Worm (Caenorhabditis elegans) whole organism, L1 larva: ENCODE measurements around the gene T03E6.9.

Experiments used
- alr-1 ChIP-seq: fragments of 200-800 bp; sonication (Bioruptor generic); optimal IDR thresholded peaks from 2 replicates; lab custom pipeline; 2018; ENCODE audit warnings: borderline replicate concordance, mild to moderate bottlenecking, missing genetic modification characterization, missing compliant biosample characterization
- aly-2 ChIP-seq: fragments of 150-350 bp; optimal IDR thresholded peaks from 2 replicates; lab custom pipeline; 2014; ENCODE audit warnings: missing biosample characterization, missing genetic modification characterization
- ama-1 ChIP-seq: fragments of 150-350 bp; optimal IDR thresholded peaks from 2 replicates; lab custom pipeline; 2014
- blmp-1 ChIP-seq: fragments of 150-350 bp; optimal IDR thresholded peaks from 2 replicates; lab custom pipeline; 2014; ENCODE audit warnings: missing biosample characterization, missing genetic modification characterization
- ceh-63 ChIP-seq: fragments of 200-800 bp; sonication (Bioruptor generic); optimal IDR thresholded peaks from 2 replicates; lab custom pipeline; 2018; ENCODE audit warnings: mild to moderate bottlenecking, missing genetic modification characterization, missing compliant biosample characterization
- ceh-8 ChIP-seq: fragments of 200-800 bp; sonication (Bioruptor generic); optimal IDR thresholded peaks from 2 replicates; lab custom pipeline; 2018; ENCODE audit warnings: mild to moderate bottlenecking, missing genetic modification characterization, moderate library complexity, missing compliant biosample characterization
- ceh-82 ChIP-seq, 3 experiments: fragments of 150-350 bp in 1 of 3; sonication (generic microtip) in 2 of 3; optimal IDR thresholded peaks; 2 replicates each; lab custom pipeline; 2014 to 2017; ENCODE audit warnings: missing biosample characterization in 3 of 3, missing genetic modification characterization in 3 of 3
- ces-1 ChIP-seq: fragments of 150-350 bp; optimal IDR thresholded peaks from 2 replicates; lab custom pipeline; 2014; ENCODE audit warnings: missing biosample characterization, missing genetic modification reagents, missing genetic modification characterization
- dpl-1 ChIP-seq, 3 experiments: fragments of 150-350 bp in 2 of 3; sonication (generic microtip) in 1 of 3; optimal IDR thresholded peaks; 2 replicates each; lab custom pipeline; 2014 to 2017; ENCODE audit warnings: missing biosample characterization in 3 of 3, missing genetic modification characterization in 3 of 3, missing genetic modification reagents in 3 of 3
- efl-1 ChIP-seq, 4 experiments: fragments of 150-350 bp; optimal IDR thresholded peaks in 3 of 4; peaks in 1 of 4; 1 replicate in 1 of 4; 2 replicates in 3 of 4; lab custom pipeline; 2014; ENCODE audit warnings: missing biosample characterization in 2 of 4, missing genetic modification characterization in 2 of 4, missing genetic modification reagents in 2 of 4
- egl-13 ChIP-seq: sonication (generic microtip); optimal IDR thresholded peaks from 2 replicates; lab custom pipeline; 2016; ENCODE audit warnings: missing genotype, missing genetic modification reagents, missing genetic modification characterization, missing compliant biosample characterization
- elt-2 ChIP-seq: sonication (generic microtip); optimal IDR thresholded peaks from 2 replicates; lab custom pipeline; 2016; ENCODE audit warnings: missing genetic modification characterization, mild to moderate bottlenecking, inconsistent platforms, missing compliant biosample characterization, missing genetic modification reagents
- elt-3 ChIP-seq, 6 experiments: fragments of 150-350 bp in 1 of 6; sonication (generic microtip); optimal IDR thresholded peaks; 2 replicates each; lab custom pipeline; 2017 to 2018; ENCODE audit warnings: missing biosample characterization in 6 of 6, missing genetic modification characterization in 6 of 6, inconsistent platforms in 1 of 6
- fkh-4 ChIP-seq: sonication (generic microtip); optimal IDR thresholded peaks from 2 replicates; lab custom pipeline; 2016; ENCODE audit warnings: missing compliant biosample characterization, missing genetic modification characterization, borderline replicate concordance
- fkh-8 ChIP-seq: sonication (generic microtip); optimal IDR thresholded peaks from 2 replicates; lab custom pipeline; 2016; ENCODE audit warnings: mild to moderate bottlenecking, missing genetic modification characterization, missing compliant biosample characterization
- hpl-2 ChIP-seq: fragments of 150-350 bp; optimal IDR thresholded peaks from 2 replicates; lab custom pipeline; 2014; ENCODE audit warnings: missing biosample characterization, missing genetic modification reagents, missing genetic modification characterization
- jun-1 ChIP-seq: fragments of 150-350 bp; optimal IDR thresholded peaks from 2 replicates; lab custom pipeline; 2014; ENCODE audit warnings: missing biosample characterization, missing genetic modification reagents, missing genetic modification characterization
- lin-13 ChIP-seq: fragments of 150-350 bp; optimal IDR thresholded peaks from 2 replicates; lab custom pipeline; 2014; ENCODE audit warnings: missing biosample characterization, missing genetic modification reagents, missing genetic modification characterization
- lin-14 ChIP-seq: fragments of 200-800 bp; sonication (Bioruptor generic); optimal IDR thresholded peaks from 2 replicates; lab custom pipeline; 2018; ENCODE audit warnings: mild to moderate bottlenecking, missing genetic modification characterization, moderate library complexity, missing compliant biosample characterization
- lin-15B ChIP-seq: fragments of 150-350 bp; sonication (generic microtip); optimal IDR thresholded peaks from 3 replicates; lab custom pipeline; 2014; ENCODE audit warnings: missing biosample characterization, missing genetic modification characterization
- lin-35 ChIP-seq, 2 experiments: fragments of 150-350 bp; optimal IDR thresholded peaks; 2 replicates each; lab custom pipeline; 2014; ENCODE audit warnings: missing biosample characterization in 2 of 2, missing genetic modification characterization in 2 of 2, missing genetic modification reagents in 2 of 2
- lsy-2 ChIP-seq, 2 experiments: fragments of 150-350 bp; optimal IDR thresholded peaks; 2 replicates each; lab custom pipeline; 2014; ENCODE audit warnings: missing biosample characterization in 2 of 2, missing genetic modification characterization in 2 of 2
- mdl-1 ChIP-seq, 2 experiments: fragments of 150-350 bp; optimal IDR thresholded peaks; 2 replicates each; lab custom pipeline; 2014 to 2017; ENCODE audit warnings: missing biosample characterization in 2 of 2, missing genetic modification characterization in 2 of 2, inconsistent platforms in 1 of 2
- mep-1 ChIP-seq: fragments of 150-350 bp; optimal IDR thresholded peaks from 2 replicates; lab custom pipeline; 2014; ENCODE audit warnings: missing biosample characterization, missing genetic modification characterization
- nhr-11 ChIP-seq: fragments of 150-350 bp; optimal IDR thresholded peaks from 2 replicates; lab custom pipeline; 2014; ENCODE audit warnings: missing biosample characterization, missing genetic modification characterization
- nhr-12 ChIP-seq: sonication (generic microtip); optimal IDR thresholded peaks from 2 replicates; lab custom pipeline; 2017; ENCODE audit warnings: missing biosample characterization, missing genetic modification characterization
- nhr-19 ChIP-seq: fragments of 200-800 bp; sonication (Bioruptor generic); conservative IDR thresholded peaks from 2 replicates; pipeline ENCODE4 v1.3.6; 2022; ENCODE audit warnings: missing genetic modification characterization, missing compliant biosample characterization
- nhr-20 ChIP-seq: sonication (generic microtip); optimal IDR thresholded peaks from 2 replicates; lab custom pipeline; 2016; ENCODE audit warnings: mild to moderate bottlenecking, missing genetic modification characterization, missing compliant biosample characterization
- nhr-71 ChIP-seq: sonication (generic microtip); optimal IDR thresholded peaks from 2 replicates; lab custom pipeline; 2016; ENCODE audit warnings: mild to moderate bottlenecking, missing genetic modification characterization, moderate library complexity, missing compliant biosample characterization
- nhr-90 ChIP-seq: sonication (generic microtip); optimal IDR thresholded peaks from 2 replicates; lab custom pipeline; 2016; ENCODE audit warnings: mild to moderate bottlenecking, missing genetic modification characterization, missing compliant biosample characterization; ENCODE audit not compliant: poor library complexity
- pag-3 ChIP-seq: sonication (generic microtip); optimal IDR thresholded peaks from 2 replicates; lab custom pipeline; 2017; ENCODE audit warnings: missing genetic modification characterization, mild to moderate bottlenecking, missing compliant biosample characterization, antibody characterized with exemption, borderline replicate concordance; ENCODE audit not compliant: insufficient read depth
- pqm-1 ChIP-seq: sonication (generic microtip); optimal IDR thresholded peaks from 3 replicates; lab custom pipeline; 2017; ENCODE audit warnings: missing biosample characterization, missing genetic modification characterization
- rnt-1 ChIP-seq: sonication (generic microtip); optimal IDR thresholded peaks from 2 replicates; lab custom pipeline; 2016; ENCODE audit warnings: mild to moderate bottlenecking, missing genetic modification characterization, moderate library complexity, missing compliant biosample characterization
- snu-23 ChIP-seq: sonication (generic microtip); optimal IDR thresholded peaks from 2 replicates; lab custom pipeline; 2016; ENCODE audit warnings: missing genetic modification characterization, missing compliant biosample characterization
- tbx-2 ChIP-seq: sonication (generic microtip); optimal IDR thresholded peaks from 2 replicates; lab custom pipeline; 2016; ENCODE audit warnings: missing genetic modification characterization, missing compliant biosample characterization
- unc-130 ChIP-seq: fragments of 150-350 bp; optimal IDR thresholded peaks from 2 replicates; lab custom pipeline; 2017; ENCODE audit warnings: missing biosample characterization, missing genetic modification characterization, inconsistent platforms
- unc-86 ChIP-seq: sonication (generic microtip); optimal IDR thresholded peaks from 2 replicates; lab custom pipeline; 2016; ENCODE audit warnings: missing genetic modification characterization, missing compliant biosample characterization
- unc-98 ChIP-seq: fragments of 200-800 bp; sonication (Bioruptor generic); IDR thresholded peaks from 2 replicates; pipeline ENCODE4 v1.3.6; 2022; ENCODE audit warnings: missing genetic modification characterization, missing compliant biosample characterization
- vab-15 ChIP-seq: sonication (generic microtip); optimal IDR thresholded peaks from 2 replicates; lab custom pipeline; 2017; ENCODE audit warnings: missing genotype, mild to moderate bottlenecking, missing genetic modification characterization, missing compliant biosample characterization
- zag-1 ChIP-seq: fragments of 150-350 bp; optimal IDR thresholded peaks from 2 replicates; lab custom pipeline; 2014; ENCODE audit warnings: missing biosample characterization, missing genetic modification characterization
- ztf-11 ChIP-seq, 2 experiments: sonication (generic microtip); optimal IDR thresholded peaks; 2 replicates each; lab custom pipeline; 2016 to 2017; ENCODE audit warnings: missing genetic modification characterization in 2 of 2, missing biosample characterization in 1 of 2, missing compliant biosample characterization in 1 of 2

The T03E6.9 gene

ce11 chrV:16598437-16598836, 2.1 kb downstream of the T03E6.9 start (continued):
- TF ChIP-seq unc-98 (GFP tag; lab: Robert Waterston, UW) (peak; percentile 33; the same call in 1 of the 2 replicates), ces-1 (GFP tag; lab: Kevin White, UChicago) (no peak), hpl-2 (GFP tag; lab: Kevin White, UChicago) (no peak), ztf-11 (tag; optimal IDR thresholded peaks at IDR 0.05; lab: Kevin White, UChicago) (no peak), nhr-19 (peak; percentile 66), lin-15B (no peak), unc-130 (tag; lab: Kevin White, UChicago) (no peak), ceh-8 (GFP tag; lab: Kevin White, UChicago) (no peak), zag-1 (tag; lab: Kevin White, UChicago) (no peak), fkh-8 (tag; lab: Kevin White, UChicago) (no peak), fkh-4 (tag; lab: Kevin White, UChicago) (peak; percentile 73)

- peak in 1 of 6 experiments; percentile 19 for TF ChIP-seq elt-3 (tag; optimal IDR thresholded peaks at IDR 0.05; lab: Kevin White, UChicago)
- TF ChIP-seq tbx-2 (tag; lab: Kevin White, UChicago) = no peak
Observed at ce11 chrV:16596102-16596501, 4.4 kb downstream of the T03E6.9 start.

- TF ChIP-seq lin-13 (GFP tag; lab: Kevin White, UChicago) (no peak), lin-14 (peak; percentile 24), nhr-90 (tag; lab: Kevin White, UChicago) (peak; percentile 36), efl-1 (optimal IDR thresholded peaks at IDR 0.05; lab: Kevin White, UChicago) (no peak), efl-1 (GFP tag; optimal IDR thresholded peaks at IDR 0.05 in 1 of 2; lab: Kevin White, UChicago) (peak in 1 of 2 experiments; percentile 87), ceh-8 (GFP tag; lab: Kevin White, UChicago) (no peak), ama-1 (peak; percentile 88), lin-35 (GFP tag; optimal IDR thresholded peaks at IDR 0.05; lab: Kevin White, UChicago) (peak in 1 of 2 experiments; percentile 27), dpl-1 (GFP tag; optimal IDR thresholded peaks at IDR 0.05; lab: Kevin White, UChicago) (no peak), lsy-2 (tag; optimal IDR thresholded peaks at IDR 0.05; lab: Kevin White, UChicago) (no peak), nhr-71 (tag; lab: Kevin White, UChicago) (peak; percentile 45), unc-86 (tag; lab: Kevin White, UChicago) (no peak), pqm-1 (tag; lab: Kevin White, UChicago) (no peak), ceh-82 (tag; optimal IDR thresholded peaks at IDR 0.05; lab: Kevin White, UChicago) (no peak), rnt-1 (peak; percentile 37), mdl-1 (tag; optimal IDR thresholded peaks at IDR 0.05; lab: Kevin White, UChicago) (no peak), alr-1 (tag; lab: Kevin White, UChicago) (no peak), hpl-2 (GFP tag; lab: Kevin White, UChicago) (no peak), nhr-19 (peak; percentile 16; the same call in 1 of the 2 replicates), ceh-63 (GFP tag; lab: Kevin White, UChicago) (no peak), snu-23 (GFP tag; lab: Kevin White, UChicago) (peak; percentile 6), blmp-1 (tag; lab: Kevin White, UChicago) (peak; percentile 4), nhr-12 (no peak), egl-13 (tag; lab: Kevin White, UChicago) (no peak), mep-1 (no peak), pag-3 (tag; lab: Kevin White, UChicago) (no peak), aly-2 (tag; lab: Kevin White, UChicago) (no peak), vab-15 (no peak), elt-3 (tag; optimal IDR thresholded peaks at IDR 0.05; lab: Kevin White, UChicago) (no peak), elt-2 (peak; percentile 88), nhr-11 (tag; lab: Kevin White, UChicago) (no peak), nhr-20 (tag; lab: Kevin White, UChicago) (peak; percentile 23), jun-1 (peak; percentile 18)
- TF ChIP-seq, all 84 proteins: peak for 13
Observed at ce11 chrV:16595140-16595791, 5.3 kb downstream of the T03E6.9 start, which contains the start of gene cpl-1. Gene cpl-1, minus strand, starts transcription at chrV:16595346.
